Fruit fly (Drosophila melanogaster): ENCODE data around the gene CG31156.

DNA sequence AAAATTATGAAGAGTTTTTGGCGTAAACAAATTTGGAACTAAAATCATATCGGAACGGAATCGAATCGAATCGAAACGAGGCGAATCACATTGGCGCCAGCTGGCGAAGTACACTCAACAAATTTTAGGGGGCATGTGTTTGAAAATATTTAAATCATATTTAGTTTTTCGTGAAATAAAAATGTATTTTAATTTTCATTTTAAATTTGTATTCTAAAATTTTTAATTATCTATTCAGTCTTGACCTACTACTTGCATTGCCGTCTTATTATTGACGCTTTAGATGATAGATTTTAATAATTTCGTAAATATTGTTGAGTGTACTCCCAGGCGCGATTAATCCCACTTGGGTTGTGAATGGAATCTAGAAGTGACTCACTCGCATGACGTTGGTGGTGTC, 15.7 kb upstream of the CG31156 start:
- no peak for TF ChIP-seq CG13204 (GFP tag; optimal IDR thresholded peaks at IDR 0.05)
- TF ChIP-seq rn (GFP tag; IDR thresholded peaks at IDR 0.05) = no peak
- TF ChIP-seq CG9948 (tag; optimal IDR thresholded peaks at IDR 0.05) = no peak

Data from whole organism, pupa.